Fruit fly (Drosophila melanogaster) S2 (cell line): Measurements from ENCODE around the gene CG8379.

Experiments used
- CG8478 ChIP-seq: fragments of >200 bp; optimal IDR thresholded peaks from 2 replicates; lab custom pipeline; 2018
- CTCF ChIP-seq, 2 experiments: fragments of >200 bp; optimal IDR thresholded peaks; 2 replicates each; lab custom pipeline; 2018

DNA sequence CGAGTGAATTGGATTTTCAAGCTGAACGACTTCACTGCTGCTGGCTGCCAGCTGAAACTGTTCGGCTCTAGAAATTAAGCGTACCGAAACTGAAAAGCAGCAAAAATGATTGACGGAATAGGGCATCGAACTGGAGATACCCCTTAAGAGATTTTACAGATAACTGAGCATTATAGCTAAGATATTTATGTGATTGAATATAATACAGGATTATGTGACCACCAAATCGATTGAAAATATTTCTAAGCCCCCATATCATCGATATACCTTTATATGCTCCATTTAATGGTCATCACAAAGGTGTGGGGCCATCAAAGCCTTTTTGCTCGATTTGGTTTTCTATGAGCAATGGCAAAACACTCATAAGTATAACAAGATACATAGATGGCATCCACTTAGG lies 39.4 kb upstream of the CG8379 start:
- TF ChIP-seq CG8478 (lab: Kevin White, UChicago) (no peak), CTCF (optimal IDR thresholded peaks at IDR 0.05; lab: Kevin White, UChicago) (no peak)
